Fruit fly (Drosophila melanogaster): ENCODE results near the gene CG6974.

Gene CG6974

dm6 chr3R:15089250-15089921 lies 10.3 kb upstream of the CG6974 start (continued):
- TF ChIP-seq CG32532 (GFP tag; IDR thresholded peaks at IDR 0.05) (no peak), CG7556 (GFP tag; optimal IDR thresholded peaks at IDR 0.05) (peak; percentile 26), ara (GFP tag; IDR thresholded peaks at IDR 0.05) (no peak), Mrtf (GFP tag; IDR thresholded peaks at IDR 0.05) (no peak), Ravus (GFP tag; IDR thresholded peaks at IDR 0.05) (no peak), CG6689 (GFP tag; IDR thresholded peaks at IDR 0.05) (no peak), odd (GFP tag; optimal IDR thresholded peaks at IDR 0.05) (peak; percentile 54), H15 (GFP tag; IDR thresholded peaks at IDR 0.05) (no peak), sim (GFP tag; IDR thresholded peaks at IDR 0.05) (no peak), da (GFP tag; optimal IDR thresholded peaks at IDR 0.05) (no peak), CG9215 (GFP tag; IDR thresholded peaks at IDR 0.05) (no peak), al (GFP tag; IDR thresholded peaks at IDR 0.05) (no peak), pros (GFP tag; optimal IDR thresholded peaks at IDR 0.05) (no peak), CG11504 (tag; optimal IDR thresholded peaks at IDR 0.05) (peak; percentile 22), CG10431 (GFP tag; optimal IDR thresholded peaks at IDR 0.05) (peak; percentile 68), CG12299 (tag; optimal IDR thresholded peaks at IDR 0.05) (peak; percentile 66), CG10565 (GFP tag; optimal IDR thresholded peaks at IDR 0.05) (no peak), CG7928 (GFP tag; optimal IDR thresholded peaks at IDR 0.05) (no peak), Awh (GFP tag; IDR thresholded peaks at IDR 0.05) (no peak), pita (GFP tag; optimal IDR thresholded peaks at IDR 0.05) (no peak), CG5180 (GFP tag; optimal IDR thresholded peaks at IDR 0.05) (peak; percentile 14), E2f2 (GFP tag; IDR thresholded peaks at IDR 0.05) (no peak), ind (GFP tag; optimal IDR thresholded peaks at IDR 0.05) (peak; percentile 8), Stat92E (GFP tag; optimal IDR thresholded peaks at IDR 0.05) (no peak), zfh2 (GFP tag; optimal IDR thresholded peaks at IDR 0.05) (peak; percentile 6), wor (GFP tag; IDR thresholded peaks at IDR 0.05) (no peak), CG3726 (GFP tag; IDR thresholded peaks at IDR 0.05) (no peak), gem (tag; optimal IDR thresholded peaks at IDR 0.05) (peak; percentile 33), CG4404 (GFP tag; IDR thresholded peaks at IDR 0.05) (no peak), CG3407 (GFP tag; optimal IDR thresholded peaks at IDR 0.05) (peak; percentile 18), CG11456 (GFP tag; IDR thresholded peaks at IDR 0.05) (no peak), stc (GFP tag; IDR thresholded peaks at IDR 0.05) (no peak), ssp (GFP tag; IDR thresholded peaks at IDR 0.05) (no peak), CG1529 (GFP tag; optimal IDR thresholded peaks at IDR 0.05) (peak; percentile 42), ro (GFP tag; IDR thresholded peaks at IDR 0.05) (no peak), CG4282 (GFP tag; optimal IDR thresholded peaks at IDR 0.05) (no peak), gsb-n (tag; optimal IDR thresholded peaks at IDR 0.05) (peak; percentile 4), Mes4 (GFP tag; optimal IDR thresholded peaks at IDR 0.05) (peak; percentile 19), CG7372 (GFP tag; IDR thresholded peaks at IDR 0.05) (no peak), sqz (GFP tag; optimal IDR thresholded peaks at IDR 0.05) (peak; percentile 38), unpg (GFP tag; optimal IDR thresholded peaks at IDR 0.05) (peak; percentile 27), NC2β (GFP tag; optimal IDR thresholded peaks at IDR 0.05) (peak; percentile 46), CG12104 (GFP tag; optimal IDR thresholded peaks at IDR 0.05) (peak; percentile 46), CG3847 (GFP tag; IDR thresholded peaks at IDR 0.05) (no peak), Fer2 (tag; optimal IDR thresholded peaks at IDR 0.05) (peak; percentile 20), Sry-δ (GFP tag; optimal IDR thresholded peaks at IDR 0.05) (no peak), ATbp (GFP tag; optimal IDR thresholded peaks at IDR 0.05) (peak; percentile 46), CG13123 (GFP tag; optimal IDR thresholded peaks at IDR 0.05) (peak; percentile 35), CG4820 (GFP tag; optimal IDR thresholded peaks at IDR 0.05) (no peak), slbo (GFP tag; IDR thresholded peaks at IDR 0.05) (peak; percentile 54), CG4707 (GFP tag; optimal IDR thresholded peaks at IDR 0.05) (peak; percentile 62)

Measured in whole organism, embryonic.